Fruit fly (Drosophila melanogaster): Measurements from ENCODE around the gene Acox3.
A peak's percentile ranks its signal among the peaks of the same experiment; 100 is the strongest.

Acox3 gene

DNA sequence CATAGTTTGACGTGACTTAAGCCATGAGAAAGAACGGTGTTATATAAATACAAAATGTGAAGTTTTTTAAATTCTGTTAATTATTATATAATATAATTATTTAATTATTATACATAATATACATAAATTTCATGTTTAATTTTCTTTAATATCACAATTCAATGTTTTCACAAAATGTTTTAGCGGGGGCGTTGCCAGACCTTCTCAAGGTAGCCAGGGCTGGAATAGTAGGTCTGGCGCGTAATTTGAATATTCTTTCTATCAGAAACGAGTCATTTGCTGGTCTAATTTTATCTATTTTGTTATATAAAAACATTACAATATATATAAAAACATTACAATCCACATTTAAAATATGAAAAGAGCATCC is at the start of gene Acox3:
TSS of gene Acox3 (minus strand) at position 70 of the 370 bp plus-strand sequence.
- no peak for TF ChIP-seq noc (tag; optimal IDR thresholded peaks at IDR 0.05)

DNA sequence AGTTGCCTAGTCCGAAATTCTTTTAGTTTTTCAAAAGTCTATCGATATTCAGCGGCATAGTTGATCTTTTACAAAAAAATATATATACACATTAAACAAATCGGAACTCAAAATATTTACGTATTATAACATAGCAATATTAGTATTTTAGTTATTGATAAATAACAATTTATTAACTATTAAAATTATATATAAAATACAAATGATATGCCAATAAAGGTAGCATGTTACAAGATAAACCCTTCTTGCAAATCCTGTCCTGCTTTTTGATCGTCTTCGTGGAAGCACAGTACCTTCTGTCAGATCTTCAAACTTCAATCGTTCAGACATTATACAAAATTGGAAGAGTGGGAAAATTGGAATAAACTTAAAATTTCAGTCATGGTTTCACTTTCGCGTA is 48.5 kb upstream of the Acox3 start, which contains the start of gene CG9550:
TSS of gene CG9550 (plus strand) at position 301 of the 400 bp plus-strand sequence.
- TF ChIP-seq noc (tag; optimal IDR thresholded peaks at IDR 0.05) = no peak

DNA sequence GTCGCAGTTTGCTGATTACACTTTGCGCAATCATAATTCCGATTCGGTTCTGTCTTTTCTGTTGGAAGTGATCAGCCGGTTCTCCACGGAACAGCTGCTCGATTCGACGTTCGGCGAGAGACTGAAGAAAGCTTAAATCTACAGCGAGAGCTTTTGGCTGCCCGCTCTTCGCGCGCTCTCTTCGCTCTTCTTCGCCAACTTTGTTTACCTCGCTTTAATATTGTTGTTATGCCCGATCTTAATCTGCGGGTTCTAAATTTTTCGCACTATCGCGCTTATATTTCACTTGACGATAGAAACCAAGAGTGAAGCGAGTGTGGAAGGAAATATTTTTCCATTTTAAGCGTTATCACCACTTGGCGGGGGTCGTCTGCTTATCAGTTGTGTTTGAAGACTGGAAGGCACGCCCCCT is 46.2 kb upstream of the Acox3 start, which contains the start of gene CG9547:
TSS of gene CG9547 (minus strand) at position 128 of the 412 bp plus-strand sequence.
- TF ChIP-seq noc (tag; optimal IDR thresholded peaks at IDR 0.05) = peak; percentile 99

DNA sequence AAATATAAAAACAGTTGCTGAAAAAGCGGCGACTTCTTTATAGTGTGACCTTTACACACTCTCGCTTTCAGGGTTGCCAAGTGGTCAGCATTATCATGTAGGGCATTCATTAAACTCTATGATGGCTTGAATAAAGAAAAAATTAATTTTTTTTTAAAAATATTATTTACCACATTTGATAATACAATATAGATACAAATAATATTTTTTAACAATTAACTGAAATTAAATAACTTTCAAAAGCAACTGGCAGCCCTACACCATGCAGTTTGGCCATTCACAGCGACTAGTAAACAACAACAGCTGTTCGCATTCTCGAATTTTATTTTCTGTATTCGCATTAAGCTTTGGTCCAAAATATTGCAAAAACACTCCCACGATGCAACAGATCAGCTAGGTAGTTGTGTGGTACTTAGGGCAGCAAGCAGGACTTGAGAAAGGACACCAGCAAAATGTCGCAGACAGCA is 42.6 kb upstream of the Acox3 start, which contains the start of the genes Phf5a and CG31638:
TSS of gene Phf5a (minus strand) at position 61 of the 467 bp plus-strand sequence.
TSS of gene CG31638 (plus strand) at position 279 of the 467 bp plus-strand sequence.
- peak; percentile 89 for TF ChIP-seq noc (tag; optimal IDR thresholded peaks at IDR 0.05)

DNA sequence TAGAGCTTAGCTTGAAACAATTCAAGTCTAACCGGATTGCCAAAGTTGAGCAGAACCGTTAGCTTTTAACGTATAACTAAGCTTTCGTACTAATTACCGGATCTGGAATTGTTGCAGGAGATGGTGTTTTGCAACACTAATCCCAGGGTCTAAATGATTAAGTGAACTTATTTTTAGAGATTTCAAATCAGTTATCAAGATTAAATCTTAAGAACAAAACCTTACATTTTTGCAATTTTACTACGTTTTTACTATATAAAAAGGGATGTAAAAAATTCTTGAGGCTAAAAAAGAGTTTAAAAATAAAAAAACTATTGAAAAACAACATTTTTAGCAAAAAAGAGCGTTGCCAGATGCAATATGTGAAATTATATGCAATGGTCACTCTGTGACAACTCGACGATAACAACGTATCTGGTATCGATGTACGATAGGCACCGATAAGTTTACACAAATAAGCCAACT is 40.5 kb upstream of the Acox3 start, which contains the start of the genes KFase and epsilonCOP:
TSS of gene KFase (minus strand) at position 81 of the 465 bp plus-strand sequence.
TSS of gene epsilonCOP (plus strand) at position 415 of the 465 bp plus-strand sequence.
- peak; percentile 34 for TF ChIP-seq noc (tag; optimal IDR thresholded peaks at IDR 0.05)

DNA sequence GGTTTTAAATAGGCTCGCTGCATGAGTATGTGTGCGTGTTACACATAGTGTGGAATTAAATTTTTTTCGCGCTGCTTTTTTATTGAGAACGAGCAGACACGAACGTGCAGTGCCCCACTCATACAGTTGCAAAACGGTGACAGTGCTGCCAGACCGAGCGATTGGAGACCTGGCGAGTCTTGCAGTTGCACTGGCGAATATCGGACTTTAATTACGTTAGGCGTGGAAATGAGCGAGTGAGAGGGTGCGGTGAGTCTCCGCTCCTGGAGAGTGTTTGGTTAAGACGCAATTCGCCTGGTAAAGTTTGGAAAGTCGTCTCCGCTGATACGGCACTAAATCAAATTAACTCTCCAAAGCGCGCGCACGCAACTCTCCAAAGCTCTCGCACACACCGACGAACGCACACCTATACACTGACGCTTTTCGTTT is 33.1 kb upstream of the Acox3 start:
- TF ChIP-seq noc (tag; optimal IDR thresholded peaks at IDR 0.05) = no peak

DNA sequence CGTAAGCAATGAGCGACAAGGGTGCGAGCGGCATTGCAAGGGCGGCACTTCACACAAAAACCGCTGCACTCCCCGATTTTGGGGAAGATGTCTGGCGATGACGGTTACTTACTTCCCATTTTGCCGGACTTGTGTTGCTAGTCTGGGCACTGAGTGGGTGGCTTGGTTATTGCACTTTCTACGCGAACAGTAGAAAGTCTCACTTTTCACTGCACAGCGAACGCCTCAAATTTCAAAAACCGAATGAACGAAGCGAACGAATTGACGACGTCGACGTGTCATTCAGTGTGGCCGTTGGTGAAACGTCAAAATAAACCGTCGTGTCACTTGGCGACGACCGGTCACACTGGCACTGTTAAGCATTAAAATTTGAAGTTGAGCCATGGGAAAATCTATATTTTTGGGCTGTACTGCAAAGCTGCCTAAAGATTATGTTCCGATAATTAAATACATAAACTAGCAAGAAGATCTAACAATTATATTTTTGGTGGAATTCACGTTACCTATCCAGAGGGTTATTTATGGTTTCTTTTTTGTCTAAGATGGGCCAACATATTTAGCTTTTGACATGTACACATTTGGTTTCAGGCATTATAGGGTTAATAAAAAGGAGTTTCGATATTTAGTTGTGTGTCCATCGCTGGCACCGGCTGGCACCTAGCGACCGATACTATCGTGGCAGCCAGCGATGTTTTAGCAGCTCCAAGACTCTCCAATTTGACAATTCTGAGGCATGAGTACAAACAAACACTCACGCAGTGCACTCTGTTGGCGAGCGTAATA is 32.2 kb upstream of the Acox3 start, which contains the start of the genes Sec61alpha and Daxx:
TSS of gene Sec61alpha (minus strand) at position 364 of the 783 bp plus-strand sequence.
TSS of gene Daxx (plus strand) at position 718 of the 783 bp plus-strand sequence.
- peak; percentile 50 for TF ChIP-seq noc (tag; optimal IDR thresholded peaks at IDR 0.05)

DNA sequence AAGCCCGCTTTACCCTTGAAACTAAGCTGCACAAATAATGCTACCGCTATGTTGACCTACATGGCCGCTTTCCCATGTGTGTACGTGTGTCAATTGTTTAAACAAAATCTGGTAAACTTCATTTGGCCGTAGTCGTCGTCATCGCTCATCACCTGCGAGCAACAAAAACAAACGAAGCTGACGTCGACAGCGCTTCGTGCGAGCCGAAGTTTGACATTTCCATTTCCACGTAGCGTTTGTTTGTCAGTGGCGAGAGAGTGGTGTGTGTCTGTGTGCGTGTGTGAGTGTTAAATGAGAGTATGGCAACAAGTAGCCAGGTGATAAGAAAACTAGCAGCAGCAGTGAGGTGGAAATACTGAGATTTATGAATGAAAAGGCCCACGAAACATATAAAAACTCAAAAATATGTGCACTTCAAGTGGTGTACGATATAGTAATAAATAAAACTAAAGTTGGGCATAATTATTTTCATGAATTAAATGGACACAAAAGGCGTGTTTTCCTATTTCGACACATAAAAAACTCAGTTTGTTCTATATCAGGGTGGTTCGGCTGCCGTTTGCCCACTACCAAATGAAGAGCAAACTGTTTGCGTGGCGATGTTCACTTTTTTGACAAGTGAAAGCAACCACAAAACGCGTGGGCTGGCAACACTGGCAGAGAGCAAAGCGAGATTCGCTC is 31.2 kb upstream of the Acox3 start:
- peak; percentile 52 for TF ChIP-seq noc (tag; optimal IDR thresholded peaks at IDR 0.05)

DNA sequence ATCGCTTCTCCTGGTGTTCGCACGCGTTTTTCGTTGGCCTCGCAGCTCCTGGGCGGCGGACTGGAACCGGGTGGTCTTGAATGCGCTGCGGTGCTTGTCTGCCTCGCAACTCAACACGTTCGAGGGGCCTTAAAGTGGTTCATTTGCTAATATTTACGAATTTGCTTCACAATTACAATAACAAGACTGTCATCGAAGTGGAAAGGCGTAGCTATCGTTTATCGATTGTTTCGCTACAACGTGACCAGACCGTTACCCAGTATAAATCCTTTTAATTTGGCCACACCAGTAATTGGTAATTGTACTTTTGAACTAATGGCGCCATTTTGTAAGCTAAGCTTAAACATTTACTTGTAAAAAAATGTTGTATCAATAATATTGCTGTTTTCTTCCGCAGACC is 28.6 kb upstream of the Acox3 start, which contains the start of gene CG9536:
TSS of gene CG9536 (minus strand) at position 223 of the 400 bp plus-strand sequence.
- TF ChIP-seq noc (tag; optimal IDR thresholded peaks at IDR 0.05) = no peak

DNA sequence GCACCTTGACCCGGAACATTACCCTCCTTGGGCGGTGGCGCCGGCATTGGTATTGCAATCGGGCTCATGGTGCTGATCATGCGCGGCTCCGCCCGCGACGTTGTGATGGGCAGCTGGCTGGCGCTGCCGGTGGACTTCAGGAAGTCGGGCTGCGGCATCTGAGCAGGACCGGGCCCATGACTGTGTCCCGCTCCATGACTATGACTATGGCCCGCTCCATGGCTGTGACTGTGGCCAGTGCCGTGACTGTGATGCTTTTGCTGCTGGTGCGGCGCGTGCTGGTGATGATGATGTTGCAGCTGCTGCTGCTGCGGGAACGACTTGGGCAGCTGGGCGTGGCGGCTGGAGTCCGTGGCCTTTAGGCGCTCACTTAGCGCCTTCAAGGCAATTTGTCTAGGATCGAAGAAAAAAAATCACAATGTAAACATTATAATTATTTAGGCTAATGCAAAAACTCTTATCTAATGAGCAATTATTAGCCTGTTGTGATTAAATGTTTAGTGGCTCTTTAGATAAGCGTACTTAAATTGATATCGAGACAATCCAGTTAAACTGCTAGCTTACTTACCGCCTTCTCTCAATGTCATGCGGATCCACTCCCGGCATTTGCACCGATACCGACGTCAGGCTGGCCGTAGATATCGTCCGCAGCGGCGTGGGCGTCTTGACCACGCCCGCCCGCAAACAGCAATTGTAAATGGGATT is 26.8 kb upstream of the Acox3 start:
- peak; percentile 9 for TF ChIP-seq noc (tag; optimal IDR thresholded peaks at IDR 0.05)

DNA sequence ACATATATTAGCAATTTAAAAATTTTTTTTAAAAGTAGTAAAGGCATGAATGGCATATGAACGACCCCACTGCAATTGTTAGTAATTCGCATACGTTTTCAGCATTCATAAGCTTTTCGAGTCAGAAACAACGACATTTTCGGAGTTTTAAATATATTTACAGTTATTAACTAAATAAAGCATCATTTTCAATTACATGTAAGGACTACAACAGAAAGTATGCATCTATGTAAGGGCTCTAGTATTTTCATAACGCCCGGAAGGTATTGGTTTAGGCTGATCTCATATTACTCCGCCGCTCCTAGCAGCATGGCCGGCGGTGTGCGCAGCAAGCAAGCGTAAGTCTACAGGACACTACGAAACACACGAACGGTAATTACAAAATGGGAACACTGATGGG is 26.1 kb upstream of the Acox3 start:
- no peak for TF ChIP-seq noc (tag; optimal IDR thresholded peaks at IDR 0.05)

DNA sequence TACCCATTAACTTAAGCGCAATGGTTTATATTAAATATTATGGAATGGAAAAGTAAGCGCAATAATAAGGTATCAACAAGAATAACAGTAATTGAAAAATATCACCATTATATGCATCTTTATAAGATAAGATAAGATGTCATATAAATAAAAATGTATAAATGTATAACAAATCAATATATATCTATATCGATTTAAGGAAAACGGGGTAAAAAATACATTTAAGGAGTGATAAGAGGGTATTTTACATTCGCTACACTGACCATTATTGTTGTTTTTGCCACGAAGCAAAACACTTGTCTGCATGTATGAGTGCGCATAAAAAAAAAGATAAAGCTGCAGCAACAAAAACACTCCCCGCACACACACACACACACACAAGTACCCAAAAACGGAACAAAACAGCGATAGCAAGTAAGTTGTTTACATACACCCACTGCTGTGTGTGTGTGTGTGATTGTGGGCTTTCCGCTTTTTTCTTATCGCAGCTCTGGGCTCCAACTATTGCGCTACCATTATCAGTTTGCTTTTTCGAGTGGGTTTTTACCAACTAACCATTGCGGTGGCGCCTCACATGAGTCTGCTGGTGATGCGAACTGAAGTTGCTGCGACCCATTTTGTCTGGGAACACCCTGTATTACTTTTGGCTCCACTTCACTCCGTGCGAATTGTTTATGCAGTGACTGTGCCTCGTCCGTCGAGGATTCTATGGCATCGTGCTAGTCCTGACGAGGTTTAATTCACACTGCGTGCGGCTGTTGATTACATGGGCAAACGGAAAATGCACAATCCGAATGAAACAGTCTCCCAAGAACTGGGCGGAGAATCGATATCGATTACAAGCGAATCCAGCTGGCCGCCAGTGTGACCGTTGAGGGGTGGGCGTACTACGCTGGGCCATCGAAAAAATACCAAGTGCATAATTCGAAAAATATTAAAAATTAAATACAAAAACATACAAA is 25.2 kb upstream of the Acox3 start, which contains the start of gene mmy:
TSS of gene mmy (minus strand) at position 829 of the 962 bp plus-strand sequence.
- TF ChIP-seq noc (tag; optimal IDR thresholded peaks at IDR 0.05) = peak; percentile 73

DNA sequence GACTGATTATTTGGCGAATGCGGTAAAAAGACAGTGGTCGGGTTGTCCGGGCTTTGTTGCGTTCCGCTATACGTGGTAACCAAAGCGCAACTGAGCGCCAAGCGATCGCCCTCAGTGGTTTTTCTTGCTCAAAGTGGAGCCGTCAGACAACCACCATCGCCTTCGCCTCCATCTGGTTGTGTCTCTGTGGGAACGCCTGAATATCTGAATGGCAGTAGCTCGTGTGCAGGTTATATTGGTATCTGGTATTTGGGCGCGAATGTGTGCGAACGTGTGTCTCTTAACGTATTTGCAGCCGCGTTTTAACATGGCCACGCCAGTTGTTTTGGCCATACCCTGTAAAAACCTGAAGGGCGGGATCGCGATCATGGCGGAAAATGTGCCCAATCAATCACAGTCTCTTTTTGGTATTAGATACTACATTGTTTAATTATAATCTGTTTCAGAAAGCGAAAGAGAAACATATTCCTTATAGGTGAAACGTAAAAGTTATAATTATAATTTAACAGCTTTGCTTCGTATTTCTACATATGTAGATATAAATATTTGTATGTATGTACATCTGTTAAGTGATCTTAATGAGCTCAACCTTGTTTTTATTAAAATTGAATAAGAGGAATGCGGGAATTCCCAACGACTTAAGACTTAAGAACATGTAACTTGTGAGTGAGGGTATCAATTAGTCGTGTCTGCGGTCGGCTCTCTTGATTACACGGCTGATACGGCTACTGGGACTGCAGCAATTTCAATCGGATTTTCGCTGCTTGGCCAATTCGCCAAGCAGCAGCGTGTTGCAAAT is 24.0 kb upstream of the Acox3 start:
- TF ChIP-seq noc (tag; optimal IDR thresholded peaks at IDR 0.05) = peak; percentile 60

All from whole organism, larva.